Fruit fly (Drosophila melanogaster) Kc167 (cell line): ENCODE results near the gene CG14086.

Experiments used
- Myc ChIP-seq: fragments of >200 bp; optimal IDR thresholded peaks from 2 replicates; lab custom pipeline; 2017; ENCODE audit warnings: missing external identifiers
- Sin3A ChIP-seq: fragments of >200 bp; optimal IDR thresholded peaks from 2 replicates; lab custom pipeline; 2018; ENCODE audit warnings: missing external identifiers
- h ChIP-seq: fragments of >200 bp; optimal IDR thresholded peaks from 3 replicates; lab custom pipeline; 2018; ENCODE audit warnings: missing external identifiers
- insv ChIP-seq: fragments of >200 bp; optimal IDR thresholded peaks from 3 replicates; lab custom pipeline; 2018; ENCODE audit warnings: missing external identifiers
- psq ChIP-seq: fragments of >200 bp; optimal IDR thresholded peaks from 2 replicates; lab custom pipeline; 2017; ENCODE audit warnings: missing external identifiers
- ttk ChIP-seq: sonication (Bioruptor generic); optimal IDR thresholded peaks from 2 replicates; lab custom pipeline; 2017; ENCODE audit warnings: missing external identifiers

Gene CG14086

DNA sequence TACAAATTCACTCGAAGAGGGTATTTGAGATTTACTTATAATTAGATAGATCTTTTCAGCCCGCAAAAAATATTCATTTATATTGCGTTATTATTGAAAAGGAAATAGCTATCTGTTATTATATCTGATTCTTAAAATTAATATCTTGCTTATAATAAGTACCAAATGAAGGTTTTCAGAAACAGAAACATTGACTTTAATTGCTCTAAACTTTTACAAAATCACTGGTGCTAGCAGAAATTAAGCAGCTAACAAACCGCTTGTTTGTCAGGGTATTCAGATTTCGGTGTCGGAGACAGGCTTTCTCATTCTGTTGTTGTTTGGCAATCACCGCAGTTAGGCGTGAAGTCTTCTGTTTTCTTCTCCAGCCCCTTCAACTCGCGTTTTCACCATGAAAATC is 41.0 kb downstream of the CG14086 start:
- TF ChIP-seq ttk (no peak), psq (lab: Kevin White, UChicago) (no peak), h (lab: Kevin White, UChicago) (no peak), insv (no peak), Sin3A (lab: Kevin White, UChicago) (no peak), Myc (lab: Kevin White, UChicago) (no peak)

- TF ChIP-seq h (lab: Kevin White, UChicago), result no peak
- no peak for TF ChIP-seq ttk
- no peak for TF ChIP-seq Myc (lab: Kevin White, UChicago)
- TF ChIP-seq psq (lab: Kevin White, UChicago), result no peak
- TF ChIP-seq Sin3A (lab: Kevin White, UChicago), result no peak
- TF ChIP-seq insv, result no peak
Observed at dm6 chr3L:19326029-19326428, 50.4 kb downstream of the CG14086 start.

DNA sequence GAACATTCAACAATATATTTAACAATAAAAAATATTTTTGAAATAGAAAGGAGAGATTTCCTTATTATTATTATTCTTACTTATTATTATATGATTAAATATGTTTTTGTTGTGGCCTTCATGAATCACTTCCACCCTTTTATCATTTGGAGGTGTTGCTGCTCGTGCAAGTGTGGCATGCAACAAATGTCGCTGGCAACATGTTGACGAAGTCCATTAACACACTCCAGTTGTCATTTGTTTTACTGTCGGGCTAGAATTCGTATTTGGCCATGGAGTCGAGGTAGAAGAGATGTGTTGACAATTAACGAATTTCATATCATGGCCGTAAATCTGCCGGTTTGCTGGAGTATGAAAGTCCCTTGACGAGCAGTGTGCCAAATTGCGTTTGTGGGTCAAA is 51.6 kb downstream of the CG14086 start:
- TF ChIP-seq psq (lab: Kevin White, UChicago), result no peak
- no peak for TF ChIP-seq ttk
- no peak for TF ChIP-seq Myc (lab: Kevin White, UChicago)
- TF ChIP-seq h (lab: Kevin White, UChicago), result no peak

DNA sequence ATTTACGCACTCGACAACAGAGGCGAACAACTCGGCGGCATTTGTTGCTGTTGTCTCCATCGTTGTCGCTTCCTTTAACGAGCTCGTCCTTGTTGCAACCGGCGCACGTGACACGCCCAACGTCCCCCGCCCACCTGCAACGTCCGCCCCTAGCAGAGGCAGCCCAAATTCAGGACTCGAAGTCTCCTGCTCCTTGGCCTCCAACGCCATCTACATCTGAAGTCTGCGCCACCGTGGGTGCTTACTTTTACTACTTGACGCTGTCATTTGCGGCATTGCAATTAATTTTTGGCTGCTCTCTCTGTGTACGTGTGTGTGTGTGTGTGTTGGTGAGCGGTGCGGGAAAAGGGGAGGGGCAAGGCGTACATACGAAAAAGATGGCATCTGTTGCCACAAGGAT is 52.5 kb downstream of the CG14086 start:
- TF ChIP-seq insv (no peak), ttk (no peak)

DNA sequence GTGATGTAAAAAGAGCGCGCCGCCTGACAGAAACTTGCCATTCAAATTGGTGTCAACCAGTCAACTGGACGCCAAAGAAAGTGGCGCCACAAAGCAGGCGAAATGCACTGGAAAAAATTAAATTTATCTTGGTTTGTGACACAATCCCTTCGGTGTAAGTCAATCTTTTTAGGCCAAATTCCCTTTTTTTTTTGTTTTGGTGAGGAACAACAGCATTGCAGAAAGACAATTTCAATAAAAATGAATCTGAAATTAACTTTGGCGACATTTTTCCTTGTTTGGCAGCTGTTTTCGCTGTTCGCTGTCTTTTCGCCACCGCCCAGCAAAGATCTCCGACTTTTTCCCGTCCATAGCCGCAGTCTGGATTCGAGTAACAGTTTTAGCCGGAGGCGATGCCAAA is 53.9 kb downstream of the CG14086 start:
- TF ChIP-seq psq (lab: Kevin White, UChicago) (no peak), insv (no peak), ttk (no peak), Myc (lab: Kevin White, UChicago) (no peak), Sin3A (lab: Kevin White, UChicago) (no peak), h (lab: Kevin White, UChicago) (no peak)
